Worm (Caenorhabditis elegans): ENCODE data around the gene C24A8.5.

ce11 chrX:4322847-4323455, 5.8 kb downstream of the C24A8.5 start:
- TF ChIP-seq pha-4 (tag; optimal IDR thresholded peaks at IDR 0.05) (no peak), dve-1 (tag; optimal IDR thresholded peaks at IDR 0.05) (no peak)

Measured in whole organism, late embryonic.